Fruit fly (Drosophila melanogaster): ENCODE results near the gene sno.
A peak's percentile ranks its signal among the peaks of the same experiment; 100 is the strongest.

DNA sequence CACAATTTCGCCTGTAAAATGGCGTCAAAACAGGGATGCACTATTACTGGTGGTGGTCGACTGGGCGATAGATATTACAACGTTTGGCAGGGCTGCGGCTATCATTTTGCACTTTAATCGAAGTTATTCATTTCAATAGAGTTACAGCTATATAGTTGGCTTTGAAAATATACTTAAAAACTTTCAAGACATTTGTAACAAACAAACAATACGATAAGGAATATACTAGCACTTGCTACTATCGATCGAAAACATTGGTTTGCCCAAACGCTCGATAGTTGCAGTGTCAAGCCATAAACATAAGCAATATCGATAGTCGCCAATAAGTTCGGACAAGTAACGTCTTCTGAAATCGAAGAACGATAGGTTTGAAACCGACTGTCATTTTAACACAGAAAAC lies 52.0 kb downstream of the sno start, which contains the start of the genes Bap60 and CG12096:
- TF ChIP-seq D1 (tag; optimal IDR thresholded peaks at IDR 0.05) (no peak), CG34367 (tag; optimal IDR thresholded peaks at IDR 0.05) (peak; percentile 54)
